Fruit fly (Drosophila melanogaster) whole organism, prepupa: ENCODE measurements around the gene MFS3.

Experiments used
- CG10669 ChIP-seq: fragments of 200-800 bp; sonication (Bioruptor generic); optimal IDR thresholded peaks from 3 replicates; lab custom pipeline; 2018; ENCODE audit warnings: missing biosample characterization, mild to moderate bottlenecking, missing genetic modification characterization, moderate library complexity
- CG1621 ChIP-seq: fragments of 200-800 bp; sonication (Bioruptor generic); optimal IDR thresholded peaks from 3 replicates; lab custom pipeline; 2018; ENCODE audit warnings: missing biosample characterization, mild to moderate bottlenecking, missing genetic modification characterization
- CG4318 ChIP-seq: fragments of 200-800 bp; sonication (Bioruptor generic); optimal IDR thresholded peaks from 3 replicates; lab custom pipeline; 2017; ENCODE audit warnings: missing biosample characterization, mild to moderate bottlenecking, missing genetic modification characterization
- CG6792 ChIP-seq: fragments of 200-800 bp; sonication (Bioruptor generic); optimal IDR thresholded peaks from 3 replicates; lab custom pipeline; 2016; ENCODE audit warnings: missing biosample characterization, missing genetic modification characterization
- CG7368 ChIP-seq: fragments of 200-800 bp; sonication (Bioruptor generic); optimal IDR thresholded peaks from 3 replicates; lab custom pipeline; 2016; ENCODE audit warnings: missing biosample characterization, missing genetic modification characterization
- CG8632 ChIP-seq: fragments of 200-800 bp; sonication (Bioruptor generic); optimal IDR thresholded peaks from 3 replicates; lab custom pipeline; 2016; ENCODE audit warnings: missing biosample characterization, missing genetic modification characterization
- Hr38 ChIP-seq: sonication (Bioruptor generic); optimal IDR thresholded peaks from 2 replicates; lab custom pipeline; 2016; ENCODE audit warnings: missing biosample characterization, missing genetic modification characterization
- dsx ChIP-seq: fragments of 200-800 bp; optimal IDR thresholded peaks from 3 replicates; lab custom pipeline; 2019; ENCODE audit warnings: missing biosample characterization, mild to moderate bottlenecking, missing genetic modification characterization, moderate library complexity; ENCODE audit not compliant: poor library complexity, severe bottlenecking
- esn ChIP-seq: fragments of 200-800 bp; sonication (Bioruptor generic); optimal IDR thresholded peaks from 2 replicates; lab custom pipeline; 2016; ENCODE audit warnings: missing biosample characterization, mild to moderate bottlenecking, missing genetic modification characterization, moderate library complexity
- fd85E ChIP-seq: fragments of 200-800 bp; sonication (Bioruptor generic); optimal IDR thresholded peaks from 3 replicates; lab custom pipeline; 2016; ENCODE audit warnings: missing biosample characterization, missing genetic modification characterization
- salr ChIP-seq, 2 experiments: fragments of 200-800 bp; sonication (Bioruptor generic); optimal IDR thresholded peaks; 3 replicates each; lab custom pipeline; 2016 to 2018; ENCODE audit warnings: missing biosample characterization in 2 of 2, missing genetic modification characterization in 2 of 2, mild to moderate bottlenecking in 1 of 2
- topi ChIP-seq: fragments of 200-800 bp; sonication (Bioruptor generic); optimal IDR thresholded peaks from 3 replicates; lab custom pipeline; 2016; ENCODE audit warnings: missing biosample characterization, missing genetic modification characterization

DNA sequence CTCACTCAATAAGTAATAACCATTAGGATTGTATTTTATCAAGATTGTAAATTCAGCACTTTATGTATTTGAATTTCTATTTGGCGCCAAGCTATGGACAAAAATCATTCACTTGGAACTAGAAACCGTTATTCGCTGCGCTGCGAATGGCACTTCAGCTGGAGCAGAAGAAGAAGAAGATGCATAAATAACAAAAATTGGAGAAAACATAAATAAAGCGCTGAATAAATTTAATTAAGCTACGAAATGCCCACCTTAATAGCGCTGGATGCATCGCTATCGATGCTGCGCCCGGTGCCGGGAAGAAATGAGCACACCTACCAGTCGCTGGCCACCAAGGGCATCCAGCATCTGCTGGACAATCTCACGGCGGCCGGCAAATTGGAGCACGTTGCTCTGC lies 21.3 kb downstream of the MFS3 start, which contains the start of gene IntS14:
- TF ChIP-seq fd85E (GFP tag; lab: Kevin White, UChicago) (no peak), dsx (GFP tag; lab: Kevin White, UChicago) (no peak), CG7368 (GFP tag; lab: Kevin White, UChicago) (no peak), CG10669 (GFP tag; lab: Kevin White, UChicago) (no peak), CG4318 (no peak), CG6792 (GFP tag; lab: Kevin White, UChicago) (no peak), esn (GFP tag; lab: Kevin White, UChicago) (no peak), Hr38 (GFP tag; lab: Kevin White, UChicago) (no peak), CG1621 (no peak), salr (GFP tag; optimal IDR thresholded peaks at IDR 0.05; lab: Kevin White, UChicago) (no peak), CG8632 (GFP tag; lab: Kevin White, UChicago) (no peak), topi (GFP tag; lab: Kevin White, UChicago) (no peak)
